Worm (Caenorhabditis elegans): ENCODE results near the gene cla-1.

The cla-1 gene

ce11 chrIV:7588631-7589030, at the start of gene cla-1:
TSS of gene cla-1 (plus strand) at chrIV:7588931.
- TF ChIP-seq unc-55 (GFP tag; optimal IDR thresholded peaks at IDR 0.05) (peak; percentile 46), nhr-23 (tag; optimal IDR thresholded peaks at IDR 0.05) (no peak), sem-4 (tag; optimal IDR thresholded peaks at IDR 0.05) (peak; percentile 45)

- TF ChIP-seq Y55F3AM.14 (GFP tag; optimal IDR thresholded peaks at IDR 0.05), result no peak
- TF ChIP-seq zag-1 (tag; optimal IDR thresholded peaks at IDR 0.05), result peak; percentile 2
Measured at ce11 chrIV:7542485-7543001, 46.2 kb upstream of the cla-1 start, which contains the start of gene R05G6.10. TSS of gene R05G6.10 (minus strand) at chrIV:7542535.

- TF ChIP-seq mbf-1 (tag; optimal IDR thresholded peaks at IDR 0.05) (no peak), crh-2 (tag; optimal IDR thresholded peaks at IDR 0.05) (no peak), dmd-4 (tag; optimal IDR thresholded peaks at IDR 0.05) (no peak)
Measured at ce11 chrIV:7543662-7544061, 45.1 kb upstream of the cla-1 start.

ce11 chrIV:7547843-7548578, 40.7 kb upstream of the cla-1 start, which contains the start of the genes cdd-2 and oef-1:
TSS of gene cdd-2 (minus strand) at chrIV:7547893.
TSS of gene oef-1 (plus strand) at chrIV:7548417.
- TF ChIP-seq ceh-16 (tag; optimal IDR thresholded peaks at IDR 0.05), result no peak

- TF ChIP-seq lin-39 (tag; optimal IDR thresholded peaks at IDR 0.05) (no peak), lin-13 (GFP tag; optimal IDR thresholded peaks at IDR 0.05) (no peak), snpc-4 (tag; optimal IDR thresholded peaks at IDR 0.05) (no peak), sma-9 (GFP tag; optimal IDR thresholded peaks at IDR 0.05) (no peak), sma-9 (tag; optimal IDR thresholded peaks at IDR 0.05) (no peak), fos-1 (tag; optimal IDR thresholded peaks at IDR 0.05) (peak; percentile 54), peb-1 (tag; optimal IDR thresholded peaks at IDR 0.05) (no peak), nhr-25 (tag; optimal IDR thresholded peaks at IDR 0.05) (no peak), unc-55 (GFP tag; optimal IDR thresholded peaks at IDR 0.05) (no peak), nhr-23 (tag; optimal IDR thresholded peaks at IDR 0.05) (no peak), alr-1 (tag; optimal IDR thresholded peaks at IDR 0.05) (no peak), blmp-1 (tag; optimal IDR thresholded peaks at IDR 0.05; ENCODE audit: insufficient read depth) (no peak), mab-5 (tag; optimal IDR thresholded peaks at IDR 0.05) (no peak), skn-1 (tag; optimal IDR thresholded peaks at IDR 0.05) (peak; percentile 80), ztf-1 (GFP tag; conservative IDR thresholded peaks at IDR 0.05) (no peak), dmd-4 (tag; optimal IDR thresholded peaks at IDR 0.05) (no peak), elt-3 (tag; optimal IDR thresholded peaks at IDR 0.05) (no peak), sma-3 (GFP tag; optimal IDR thresholded peaks at IDR 0.05) (no peak), Y55F3AM.14 (GFP tag; optimal IDR thresholded peaks at IDR 0.05) (no peak), ztf-11 (tag; optimal IDR thresholded peaks at IDR 0.05) (no peak), C34F6.9 (tag; optimal IDR thresholded peaks at IDR 0.05) (peak; percentile 28), unc-39 (tag; optimal IDR thresholded peaks at IDR 0.05) (no peak), lin-11 (tag; optimal IDR thresholded peaks at IDR 0.05) (no peak), F13H6.1 (tag; optimal IDR thresholded peaks at IDR 0.05) (peak; percentile 19), lsy-2 (tag; optimal IDR thresholded peaks at IDR 0.05) (peak in 1 of 2 experiments; percentile 41), nhr-11 (tag; optimal IDR thresholded peaks at IDR 0.05) (no peak), egl-27 (tag; optimal IDR thresholded peaks at IDR 0.05) (no peak), sem-4 (tag; optimal IDR thresholded peaks at IDR 0.05) (no peak), nhr-129 (tag; optimal IDR thresholded peaks at IDR 0.05) (peak; percentile 60), nhr-237 (tag; optimal IDR thresholded peaks at IDR 0.05) (no peak), mbf-1 (tag; optimal IDR thresholded peaks at IDR 0.05) (no peak)
Measured at ce11 chrIV:7549844-7550243, 38.9 kb upstream of the cla-1 start.
